Worm (Caenorhabditis elegans) whole organism, midembryonic: ENCODE data around the gene C35B8.3.

Experiments
- flt-1 ChIP-seq: fragments of 200-800 bp; sonication (Bioruptor generic); IDR thresholded peaks from 2 replicates; pipeline ENCODE4 v1.3.6; 2022; ENCODE audit warnings: missing genetic modification characterization, missing compliant biosample characterization
- klf-2 ChIP-seq: fragments of 200-800 bp; sonication (Bioruptor generic); conservative IDR thresholded peaks from 2 replicates; pipeline ENCODE4 v1.3.6; 2022; ENCODE audit warnings: missing genetic modification reagents, missing genetic modification characterization, missing compliant biosample characterization
- med-1 ChIP-seq: sonication (generic microtip); optimal IDR thresholded peaks from 2 replicates; lab custom pipeline; 2017; ENCODE audit warnings: missing genetic modification characterization, mild to moderate bottlenecking, missing compliant biosample characterization, antibody characterized with exemption, missing genetic modification reagents; ENCODE audit not compliant: insufficient read depth
- tab-1 ChIP-seq: fragments of 200-800 bp; sonication (Bioruptor generic); IDR thresholded peaks from 2 replicates; pipeline ENCODE4 v1.3.6; 2022; ENCODE audit warnings: missing genetic modification characterization, missing compliant biosample characterization
- ztf-23 ChIP-seq: fragments of 200-800 bp; sonication (Bioruptor generic); IDR thresholded peaks from 2 replicates; pipeline ENCODE4 v1.3.6; 2022; ENCODE audit warnings: missing genetic modification reagents, missing genetic modification characterization, missing compliant biosample characterization
- ztf-29 ChIP-seq: fragments of 200-800 bp; sonication (Bioruptor generic); IDR thresholded peaks from 2 replicates; pipeline ENCODE4 v1.3.6; 2022; ENCODE audit warnings: missing genetic modification reagents, missing genetic modification characterization, missing compliant biosample characterization

DNA sequence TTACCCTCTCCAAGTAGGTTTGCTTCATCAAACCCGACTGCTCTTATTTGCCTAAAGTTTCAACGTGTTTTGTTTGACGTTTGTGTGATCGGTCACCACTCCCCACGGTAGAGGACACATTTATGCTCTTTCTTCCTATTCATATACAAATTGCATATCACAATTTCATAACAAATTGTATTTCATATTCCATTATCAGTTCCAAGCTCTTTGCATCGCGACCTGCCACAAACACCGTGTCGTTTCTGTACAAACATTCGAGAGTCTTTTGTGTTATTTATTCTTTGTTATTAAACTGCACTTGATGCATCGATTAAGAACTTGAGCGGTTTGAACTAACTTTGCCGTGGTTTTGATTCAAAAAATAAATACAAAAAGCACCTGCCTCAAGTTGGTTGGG lies 3.6 kb upstream of the C35B8.3 start:
- no peak for TF ChIP-seq flt-1 (GFP tag; lab: Robert Waterston, UW)
- TF ChIP-seq klf-2 (GFP tag; lab: Robert Waterston, UW): no peak
- TF ChIP-seq ztf-23 (GFP tag; lab: Robert Waterston, UW): no peak
- no peak for TF ChIP-seq ztf-29 (GFP tag; lab: Robert Waterston, UW)
- TF ChIP-seq tab-1 (GFP tag; lab: Robert Waterston, UW): no peak
- no peak for TF ChIP-seq med-1 (GFP tag; lab: Kevin White, UChicago)
